Worm (Caenorhabditis elegans) whole organism, L1 larva: Measurements from ENCODE around the gene ZK721.3.

Source experiments
- blmp-1 ChIP-seq: fragments of 150-350 bp; optimal IDR thresholded peaks from 2 replicates; lab custom pipeline; 2014; ENCODE audit warnings: missing biosample characterization, missing genetic modification characterization
- dsc-1 ChIP-seq: sonication (generic microtip); optimal IDR thresholded peaks from 2 replicates; lab custom pipeline; 2016; ENCODE audit warnings: mild to moderate bottlenecking, missing genetic modification characterization, missing compliant biosample characterization
- fos-1 ChIP-seq: fragments of 150-350 bp; optimal IDR thresholded peaks from 2 replicates; lab custom pipeline; 2014; ENCODE audit warnings: missing biosample characterization, missing genetic modification characterization
- hpl-2 ChIP-seq: fragments of 150-350 bp; optimal IDR thresholded peaks from 2 replicates; lab custom pipeline; 2014; ENCODE audit warnings: missing biosample characterization, missing genetic modification reagents, missing genetic modification characterization
- mdl-1 ChIP-seq, 2 experiments: fragments of 150-350 bp; optimal IDR thresholded peaks; 2 replicates each; lab custom pipeline; 2014 to 2017; ENCODE audit warnings: missing biosample characterization in 2 of 2, missing genetic modification characterization in 2 of 2, inconsistent platforms in 1 of 2
- nhr-237 ChIP-seq: fragments of 150-350 bp; optimal IDR thresholded peaks from 2 replicates; lab custom pipeline; 2014; ENCODE audit warnings: missing biosample characterization, missing genetic modification characterization
- snu-23 ChIP-seq: sonication (generic microtip); optimal IDR thresholded peaks from 2 replicates; lab custom pipeline; 2016; ENCODE audit warnings: missing genetic modification characterization, missing compliant biosample characterization
- sup-37 ChIP-seq: fragments of 200-800 bp; sonication (Bioruptor generic); optimal IDR thresholded peaks from 2 replicates; lab custom pipeline; 2018; ENCODE audit warnings: mild to moderate bottlenecking, missing genetic modification characterization, missing compliant biosample characterization

- TF ChIP-seq hpl-2 (GFP tag; lab: Kevin White, UChicago), result no peak
- no peak for TF ChIP-seq sup-37
- no peak for TF ChIP-seq nhr-237 (tag; lab: Kevin White, UChicago)
- no peak for TF ChIP-seq mdl-1 (tag; optimal IDR thresholded peaks at IDR 0.05; lab: Kevin White, UChicago)
- no peak for TF ChIP-seq snu-23 (GFP tag; lab: Kevin White, UChicago)
- no peak for TF ChIP-seq blmp-1 (tag; lab: Kevin White, UChicago)
- TF ChIP-seq fos-1, result no peak
- no peak for TF ChIP-seq dsc-1 (tag; lab: Kevin White, UChicago)
Observed at ce11 chrX:8770316-8770715, 14.0 kb upstream of the ZK721.3 start.
